Fruit fly (Drosophila melanogaster) whole organism, embryonic: ENCODE measurements around the gene CG17249.

Experiments
- Atf3 ChIP-seq: fragments of 200-800 bp; sonication (Bioruptor generic); optimal IDR thresholded peaks from 3 replicates; lab custom pipeline; 2016; ENCODE audit warnings: missing biosample characterization, missing genetic modification characterization
- Awh ChIP-seq: fragments of 200-800 bp; sonication (Bioruptor generic); IDR thresholded peaks from 2 replicates; pipeline ENCODE4, ENCODE4 v1.3.6; 2022; ENCODE audit warnings: missing biosample characterization, missing genetic modification characterization
- CG12155 ChIP-seq: fragments of 200-800 bp; sonication (Bioruptor generic); optimal IDR thresholded peaks from 3 replicates; lab custom pipeline; 2016; ENCODE audit warnings: missing biosample characterization, missing genetic modification characterization
- CG12391 ChIP-seq: fragments of 200-800 bp; sonication (Bioruptor generic); optimal IDR thresholded peaks from 3 replicates; lab custom pipeline; 2018; ENCODE audit warnings: missing biosample characterization, mild to moderate bottlenecking, missing genetic modification characterization, moderate library complexity
- CG14014 ChIP-seq: fragments of 200-800 bp; sonication (Bioruptor generic); IDR thresholded peaks from 2 replicates; pipeline ENCODE4 v1.3.6; 2022; ENCODE audit warnings: missing biosample characterization, missing genetic modification characterization
- CG15011 ChIP-seq: fragments of 200-800 bp; sonication (Bioruptor generic); optimal IDR thresholded peaks from 3 replicates; lab custom pipeline; 2018; ENCODE audit warnings: missing biosample characterization, mild to moderate bottlenecking, missing genetic modification characterization
- CG1602 ChIP-seq: fragments of 200-800 bp; sonication (Bioruptor generic); optimal IDR thresholded peaks from 3 replicates; lab custom pipeline; 2016; ENCODE audit warnings: missing biosample characterization, missing genetic modification characterization
- CG16779 ChIP-seq: fragments of 200-800 bp; sonication (Bioruptor generic); IDR thresholded peaks from 2 replicates; pipeline ENCODE4 v1.3.6; 2022; ENCODE audit warnings: missing biosample characterization, missing genetic modification characterization
- CG17802 ChIP-seq: fragments of 200-800 bp; sonication (Bioruptor generic); optimal IDR thresholded peaks from 2 replicates; lab custom pipeline; 2018; ENCODE audit warnings: missing biosample characterization, mild to moderate bottlenecking, missing genetic modification characterization, moderate library complexity
- CG30020 ChIP-seq: fragments of 200-800 bp; optimal IDR thresholded peaks from 2 replicates; lab custom pipeline; 2019; ENCODE audit warnings: missing biosample characterization, mild to moderate bottlenecking, missing genetic modification characterization, moderate library complexity
- CG30403 ChIP-seq: fragments of 200-800 bp; sonication (Bioruptor generic); optimal IDR thresholded peaks from 3 replicates; lab custom pipeline; 2016; ENCODE audit warnings: missing biosample characterization, missing genetic modification characterization
- CG6689 ChIP-seq: fragments of 200-800 bp; sonication (Bioruptor generic); IDR thresholded peaks from 2 replicates; pipeline ENCODE4 v1.3.6; 2022; ENCODE audit warnings: missing biosample characterization, missing genetic modification characterization
- CHES-1-like ChIP-seq: fragments of 200-800 bp; sonication (Bioruptor generic); optimal IDR thresholded peaks from 2 replicates; lab custom pipeline; 2016; ENCODE audit warnings: missing biosample characterization, missing genetic modification characterization
- D19B ChIP-seq: fragments of 200-800 bp; sonication (Bioruptor generic); optimal IDR thresholded peaks from 2 replicates; lab custom pipeline; 2017; ENCODE audit warnings: missing biosample characterization, mild to moderate bottlenecking, missing genetic modification characterization
- Dp ChIP-seq: fragments of 200-800 bp; sonication (Bioruptor generic); optimal IDR thresholded peaks from 2 replicates; lab custom pipeline; 2018; ENCODE audit warnings: missing biosample characterization, mild to moderate bottlenecking, missing genetic modification characterization, moderate library complexity
- E2f2 ChIP-seq: fragments of 200-800 bp; sonication (Bioruptor generic); IDR thresholded peaks from 2 replicates; pipeline ENCODE4 v1.3.6; 2022; ENCODE audit warnings: missing biosample characterization, missing genetic modification characterization
- H15 ChIP-seq: fragments of 200-800 bp; sonication (Bioruptor generic); IDR thresholded peaks from 3 replicates; pipeline ENCODE4 v1.3.6; 2022; ENCODE audit warnings: missing biosample characterization, missing genetic modification characterization
- Hey ChIP-seq: fragments of 200-800 bp; sonication (Bioruptor generic); optimal IDR thresholded peaks from 3 replicates; lab custom pipeline; 2018; ENCODE audit warnings: missing biosample characterization, mild to moderate bottlenecking, missing genetic modification characterization
- Lpt ChIP-seq: fragments of >200 bp; optimal IDR thresholded peaks from 2 replicates; lab custom pipeline; 2018; ENCODE audit warnings: missing biosample characterization, missing genetic modification characterization
- Mad ChIP-seq: fragments of 200-800 bp; sonication (Bioruptor generic); optimal IDR thresholded peaks from 2 replicates; lab custom pipeline; 2016; ENCODE audit warnings: missing biosample characterization, missing genetic modification characterization
- Neu2 ChIP-seq: fragments of 200-800 bp; sonication (Bioruptor generic); optimal IDR thresholded peaks from 3 replicates; lab custom pipeline; 2016; ENCODE audit warnings: missing biosample characterization, missing genetic modification characterization, borderline replicate concordance
- Rx ChIP-seq: fragments of 200-800 bp; sonication (Bioruptor generic); IDR thresholded peaks from 2 replicates; pipeline ENCODE4 v1.3.6; 2022; ENCODE audit warnings: missing biosample characterization, missing genetic modification characterization
- Spps ChIP-seq: fragments of 200-800 bp; sonication (Bioruptor generic); optimal IDR thresholded peaks from 2 replicates; lab custom pipeline; 2018; ENCODE audit warnings: missing biosample characterization, mild to moderate bottlenecking, missing genetic modification characterization
- Ssrp ChIP-seq: fragments of 200-800 bp; sonication (Bioruptor generic); optimal IDR thresholded peaks from 2 replicates; lab custom pipeline; 2018; ENCODE audit warnings: missing biosample characterization, mild to moderate bottlenecking, missing genetic modification characterization, moderate library complexity
- cas ChIP-seq: fragments of 200-800 bp; sonication (Bioruptor generic); IDR thresholded peaks from 2 replicates; pipeline ENCODE4 v1.3.6; 2022; ENCODE audit warnings: missing biosample characterization, missing genetic modification characterization
- chif ChIP-seq, 2 experiments: fragments of 200-800 bp; sonication (Bioruptor generic); optimal IDR thresholded peaks; 3 replicates each; lab custom pipeline; 2016; ENCODE audit warnings: missing biosample characterization in 2 of 2, missing genetic modification characterization in 2 of 2
- chn ChIP-seq: fragments of 200-800 bp; sonication (Bioruptor generic); optimal IDR thresholded peaks from 2 replicates; lab custom pipeline; 2016; ENCODE audit warnings: missing biosample characterization, missing genetic modification characterization
- crp ChIP-seq, 2 experiments: fragments of 200-800 bp; sonication (Bioruptor generic); optimal IDR thresholded peaks; 2 replicates in 1 of 2; 3 replicates in 1 of 2; lab custom pipeline; 2017; ENCODE audit warnings: missing biosample characterization in 2 of 2, missing genetic modification characterization in 2 of 2, mild to moderate bottlenecking in 1 of 2, moderate library complexity in 1 of 2
- jigr1 ChIP-seq: fragments of 200-800 bp; sonication (Bioruptor generic); IDR thresholded peaks from 3 replicates; pipeline ENCODE4 v1.3.6; 2022; ENCODE audit warnings: missing biosample characterization, missing genetic modification characterization
- jumu ChIP-seq: fragments of 200-800 bp; sonication (Bioruptor generic); optimal IDR thresholded peaks from 3 replicates; lab custom pipeline; 2016; ENCODE audit warnings: missing biosample characterization, missing genetic modification characterization
- ken ChIP-seq: fragments of 200-800 bp; sonication (Bioruptor generic); IDR thresholded peaks from 3 replicates; pipeline ENCODE4 v1.3.6; 2022; ENCODE audit warnings: missing biosample characterization, missing genetic modification characterization
- onecut ChIP-seq: fragments of 200-800 bp; sonication (Bioruptor generic); IDR thresholded peaks from 2 replicates; pipeline ENCODE4 v1.3.6; 2022; ENCODE audit warnings: missing biosample characterization, missing genetic modification characterization
- pb ChIP-seq: fragments of 200-800 bp; sonication (Bioruptor generic); optimal IDR thresholded peaks from 3 replicates; lab custom pipeline; 2016; ENCODE audit warnings: missing biosample characterization, missing genetic modification characterization
- pzg ChIP-seq: fragments of 200-800 bp; sonication (Bioruptor generic); optimal IDR thresholded peaks from 3 replicates; lab custom pipeline; 2018; ENCODE audit warnings: missing biosample characterization, mild to moderate bottlenecking, missing genetic modification characterization, moderate library complexity
- ranshi ChIP-seq: fragments of 200-800 bp; sonication (Bioruptor generic); IDR thresholded peaks from 2 replicates; pipeline ENCODE4 v1.3.6; 2022; ENCODE audit warnings: missing biosample characterization, missing genetic modification characterization
- row ChIP-seq: fragments of 200-800 bp; sonication (Bioruptor generic); IDR thresholded peaks from 3 replicates; pipeline ENCODE4 v1.3.6; 2022; ENCODE audit warnings: missing biosample characterization, missing genetic modification characterization
- sens-2 ChIP-seq: fragments of 200-800 bp; sonication (Bioruptor generic); IDR thresholded peaks from 2 replicates; pipeline ENCODE4 v1.3.6; 2022; ENCODE audit warnings: missing biosample characterization, missing genetic modification characterization
- slou ChIP-seq: fragments of 200-800 bp; sonication (Bioruptor generic); optimal IDR thresholded peaks from 3 replicates; lab custom pipeline; 2016; ENCODE audit warnings: missing biosample characterization, missing genetic modification characterization
- ssp ChIP-seq: fragments of 200-800 bp; sonication (Bioruptor generic); IDR thresholded peaks from 2 replicates; pipeline ENCODE4 v1.3.6; 2022; ENCODE audit warnings: missing biosample characterization, missing genetic modification characterization
- twi ChIP-seq: fragments of 200-800 bp; optimal IDR thresholded peaks from 2 replicates; lab custom pipeline; 2019; ENCODE audit warnings: missing biosample characterization, mild to moderate bottlenecking, missing genetic modification characterization, moderate library complexity
- unpg ChIP-seq: fragments of 200-800 bp; sonication (Bioruptor generic); optimal IDR thresholded peaks from 3 replicates; lab custom pipeline; 2018; ENCODE audit warnings: missing biosample characterization, mild to moderate bottlenecking, missing genetic modification characterization, moderate library complexity
- vfl ChIP-seq: fragments of 200-800 bp; sonication (Bioruptor generic); optimal IDR thresholded peaks from 2 replicates; lab custom pipeline; 2016; ENCODE audit warnings: missing biosample characterization, missing genetic modification characterization
- vvl ChIP-seq: fragments of 200-800 bp; sonication (Bioruptor generic); IDR thresholded peaks from 2 replicates; pipeline ENCODE4 v1.3.6; 2022; ENCODE audit warnings: missing biosample characterization, missing genetic modification characterization
- wek ChIP-seq: fragments of 200-800 bp; sonication (Bioruptor generic); optimal IDR thresholded peaks from 3 replicates; lab custom pipeline; 2018; ENCODE audit warnings: missing biosample characterization, mild to moderate bottlenecking, missing genetic modification characterization, moderate library complexity
- yki ChIP-seq: fragments of >200 bp; optimal IDR thresholded peaks from 3 replicates; lab custom pipeline; 2018

CG17249 gene

dm6 chr3L:1639185-1639812, 8.0 kb downstream of the CG17249 start, which contains the start of the genes Mettl2 and Bgb (continued):
- TF ChIP-seq Ssrp (tag; lab: Kevin White, UChicago) (peak; percentile 73), Rx (GFP tag; lab: Robert Waterston, UW) (peak; percentile 69), CG15011 (GFP tag; lab: Kevin White, UChicago) (no peak), twi (tag; lab: Kevin White, UChicago) (peak; percentile 59), CG16779 (GFP tag; lab: Robert Waterston, UW) (peak; percentile 68; the same call in 1 of the 2 replicates), crp (GFP tag; optimal IDR thresholded peaks at IDR 0.05; lab: Kevin White, UChicago) (peak in 1 of 2 experiments; percentile 42), CG6689 (peak; percentile 88), Hey (tag; lab: Kevin White, UChicago) (no peak), Atf3 (peak; percentile 71), ssp (GFP tag; lab: Robert Waterston, UW) (peak; percentile 75), yki (no peak), Neu2 (GFP tag; lab: Kevin White, UChicago) (peak; percentile 43), cas (peak; percentile 75), onecut (GFP tag; lab: Robert Waterston, UW) (peak; percentile 30; the same call in 1 of the 2 replicates), unpg (GFP tag; lab: Kevin White, UChicago) (peak; percentile 71), jigr1 (GFP tag; lab: Robert Waterston, UW) (peak; percentile 71; the same call in 2 of the 3 replicates), Awh (GFP tag; lab: Robert Waterston, UW) (peak; percentile 25; the same call in 1 of the 2 replicates), sens-2 (GFP tag; lab: Robert Waterston, UW) (no peak), chn (GFP tag; lab: Kevin White, UChicago) (peak; percentile 78), slou (GFP tag; lab: Kevin White, UChicago) (peak; percentile 63), row (GFP tag; lab: Robert Waterston, UW) (peak; percentile 95), ranshi (GFP tag; lab: Robert Waterston, UW) (peak; percentile 85; the same call in 1 of the 2 replicates), D19B (GFP tag; lab: Kevin White, UChicago) (peak; percentile 63), CG14014 (GFP tag; lab: Robert Waterston, UW) (peak; percentile 75), H15 (GFP tag; lab: Robert Waterston, UW) (peak; percentile 85), CG17802 (tag; lab: Kevin White, UChicago) (peak; percentile 34), CHES-1-like (GFP tag; lab: Kevin White, UChicago) (peak; percentile 80), Mad (GFP tag; lab: Kevin White, UChicago) (peak; percentile 69), jumu (GFP tag; lab: Kevin White, UChicago) (peak; percentile 84), CG30403 (GFP tag; lab: Kevin White, UChicago) (peak; percentile 92), CG1602 (GFP tag; lab: Kevin White, UChicago) (peak; percentile 76), CG12391 (tag; lab: Kevin White, UChicago) (peak; percentile 75), wek (GFP tag; lab: Kevin White, UChicago) (no peak), vfl (peak; percentile 47), CG30020 (peak; percentile 57), Lpt (no peak), chif (GFP tag; optimal IDR thresholded peaks at IDR 0.05; lab: Kevin White, UChicago) (peak; percentile 70 to 84), vvl (GFP tag; lab: Robert Waterston, UW) (peak; percentile 81), ken (GFP tag; lab: Robert Waterston, UW) (peak; percentile 76), Spps (peak; percentile 65)

- peak; percentile 85 for TF ChIP-seq CG12155 (GFP tag; lab: Kevin White, UChicago)
- peak; percentile 44; the same call in 1 of the 2 replicates for TF ChIP-seq E2f2 (GFP tag; lab: Robert Waterston, UW)
- TF ChIP-seq pzg (GFP tag; lab: Kevin White, UChicago), result peak; percentile 1
- no peak for TF ChIP-seq pb (GFP tag; lab: Kevin White, UChicago)
- TF ChIP-seq Dp (GFP tag; lab: Kevin White, UChicago), result peak; percentile 48
Measured at dm6 chr3L:1637652-1638051, 9.6 kb downstream of the CG17249 start, which contains the start of gene nSyb. nSyb (minus strand) TSS chr3L:1637752.
